Worm (Caenorhabditis elegans): ENCODE measurements around the gene F10E9.7.

ce11 chrIII:8308238-8308637 lies 997 bp upstream of the F10E9.7 start, which contains the start of gene F10E9.4:
- TF ChIP-seq ceh-58 (GFP tag; IDR thresholded peaks at IDR 0.05) (no peak), C06A6.2 (GFP tag; conservative IDR thresholded peaks at IDR 0.05) (no peak), attf-3 (GFP tag; conservative IDR thresholded peaks at IDR 0.05) (no peak), pha-4 (tag; optimal IDR thresholded peaks at IDR 0.05) (no peak), nhr-90 (tag; optimal IDR thresholded peaks at IDR 0.05) (no peak), unc-62 (GFP tag; optimal IDR thresholded peaks at IDR 0.05) (no peak), ets-4 (GFP tag; optimal IDR thresholded peaks at IDR 0.05) (no peak), F49E8.2 (tag; optimal IDR thresholded peaks at IDR 0.05; ENCODE audit: insufficient read depth) (no peak), lin-26 (GFP tag; IDR thresholded peaks at IDR 0.05) (no peak), tlf-1 (GFP tag; optimal IDR thresholded peaks at IDR 0.05) (no peak), ccch-3 (GFP tag; optimal IDR thresholded peaks at IDR 0.05) (no peak), gei-17 (GFP tag; optimal IDR thresholded peaks at IDR 0.05) (no peak), ekl-4 (GFP tag; IDR thresholded peaks at IDR 0.05) (no peak)
